Fruit fly (Drosophila melanogaster): Measurements from ENCODE around the gene RpS13.

Gene RpS13

dm6 chr2L:8376717-8377116, 12.3 kb upstream of the RpS13 start, which contains the start of the genes CG13390 and CG17294 (continued):
- TF ChIP-seq Sry-β (GFP tag; optimal IDR thresholded peaks at IDR 0.05) (peak; percentile 76), CG7928 (GFP tag; optimal IDR thresholded peaks at IDR 0.05) (peak; percentile 87), Hr51 (GFP tag; optimal IDR thresholded peaks at IDR 0.05) (peak; percentile 96 to 100), bab2 (GFP tag; optimal IDR thresholded peaks at IDR 0.05) (peak; percentile 96), Bdp1 (GFP tag; optimal IDR thresholded peaks at IDR 0.05) (peak; percentile 88), CG15479 (GFP tag; optimal IDR thresholded peaks at IDR 0.05) (peak; percentile 84), HLH4C (GFP tag; IDR thresholded peaks at IDR 0.05; ENCODE audit: partially characterized antibody) (peak; percentile 76), fd64A (GFP tag; optimal IDR thresholded peaks at IDR 0.05) (peak; percentile 98), row (GFP tag; IDR thresholded peaks at IDR 0.05) (peak; percentile 100), CG6765 (GFP tag; optimal IDR thresholded peaks at IDR 0.05) (peak; percentile 100), CG14710 (tag; optimal IDR thresholded peaks at IDR 0.05) (peak; percentile 98), CG10147 (GFP tag; optimal IDR thresholded peaks at IDR 0.05) (peak; percentile 99), fru (optimal IDR thresholded peaks at IDR 0.05) (no peak), CG17802 (tag; optimal IDR thresholded peaks at IDR 0.05) (peak; percentile 93), CG7271 (tag; optimal IDR thresholded peaks at IDR 0.05) (peak; percentile 99), CG15269 (tag; optimal IDR thresholded peaks at IDR 0.05) (peak; percentile 100), CG16863 (GFP tag; optimal IDR thresholded peaks at IDR 0.05) (peak; percentile 92), Usf (GFP tag; optimal IDR thresholded peaks at IDR 0.05) (peak; percentile 98), pnt (GFP tag; optimal IDR thresholded peaks at IDR 0.05) (peak; percentile 93), CG4617 (GFP tag; optimal IDR thresholded peaks at IDR 0.05; ENCODE audit: borderline replicate concordance) (peak; percentile 99), HmgZ (tag; optimal IDR thresholded peaks at IDR 0.05) (peak; percentile 100), sd (tag; optimal IDR thresholded peaks at IDR 0.05) (peak; percentile 98), CG10654 (GFP tag; optimal IDR thresholded peaks at IDR 0.05) (peak; percentile 99), CG3407 (GFP tag; optimal IDR thresholded peaks at IDR 0.05) (peak; percentile 97), Sox100B (GFP tag; optimal IDR thresholded peaks at IDR 0.05) (peak; percentile 99), HHEX (GFP tag; optimal IDR thresholded peaks at IDR 0.05) (peak; percentile 100), CG31365 (tag; optimal IDR thresholded peaks at IDR 0.05) (peak; percentile 94), Abd-B (GFP tag; optimal IDR thresholded peaks at IDR 0.05) (peak; percentile 100), lola (GFP tag; optimal IDR thresholded peaks at IDR 0.05) (peak in 1 of 3 experiments; percentile 99), CG10431 (GFP tag; optimal IDR thresholded peaks at IDR 0.05) (peak; percentile 97), CG1603 (tag; optimal IDR thresholded peaks at IDR 0.05) (peak; percentile 96), cwo (GFP tag; optimal IDR thresholded peaks at IDR 0.05) (peak; percentile 99), CG10959 (GFP tag; IDR thresholded peaks at IDR 0.05) (peak; percentile 99), CG5180 (GFP tag; optimal IDR thresholded peaks at IDR 0.05) (peak; percentile 94), pzg (GFP tag; optimal IDR thresholded peaks at IDR 0.05) (peak; percentile 63), CG11560 (tag; IDR thresholded peaks at IDR 0.05) (peak; percentile 95), CG8478 (optimal IDR thresholded peaks at IDR 0.05) (no peak), ab (GFP tag; optimal IDR thresholded peaks at IDR 0.05) (peak; percentile 76), CG18262 (tag; optimal IDR thresholded peaks at IDR 0.05) (peak; percentile 100), fd96Cb (tag; optimal IDR thresholded peaks at IDR 0.05) (peak; percentile 100), tap (tag; optimal IDR thresholded peaks at IDR 0.05) (peak; percentile 100), sens-2 (GFP tag; IDR thresholded peaks at IDR 0.05) (peak; percentile 99), jumu (GFP tag; optimal IDR thresholded peaks at IDR 0.05) (peak; percentile 91), chinmo (GFP tag; IDR thresholded peaks at IDR 0.05; ENCODE audit: partially characterized antibody) (peak; percentile 57; the same call in 1 of the 4 replicates), GATAe (GFP tag; conservative IDR thresholded peaks at IDR 0.05) (peak; percentile 99), hb (GFP tag; IDR thresholded peaks at IDR 0.05; ENCODE audit: partially characterized antibody) (peak; percentile 37; the same call in 1 of the 3 replicates), wek (GFP tag; optimal IDR thresholded peaks at IDR 0.05) (peak; percentile 94), CG3838 (GFP tag; optimal IDR thresholded peaks at IDR 0.05) (peak; percentile 96), nau (GFP tag; optimal IDR thresholded peaks at IDR 0.05) (peak; percentile 99)

Data from whole organism, embryonic.